Worm (Caenorhabditis elegans): ENCODE measurements around the gene F41C6.7.

DNA sequence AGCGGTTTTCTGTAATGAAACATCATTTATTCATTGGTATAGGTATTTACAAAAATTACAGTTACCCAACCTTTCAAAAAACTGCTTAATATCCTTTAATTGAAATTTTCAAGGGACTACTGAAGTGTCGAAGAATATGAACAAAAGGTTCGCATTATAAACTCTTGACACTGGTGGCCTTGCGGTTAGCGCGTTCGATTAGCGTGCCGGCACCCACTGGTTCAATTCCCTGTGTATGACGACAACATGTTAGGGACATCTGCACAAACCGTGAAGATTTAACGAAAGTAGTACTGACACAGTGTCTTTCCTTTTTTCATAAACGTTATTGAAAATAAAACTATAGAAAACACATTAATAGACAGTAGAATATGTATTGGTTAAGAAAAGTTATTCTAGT lies 17.4 kb downstream of the F41C6.7 start:
- peak; percentile 47 for TF ChIP-seq egl-27 (tag; optimal IDR thresholded peaks at IDR 0.05)
- no peak for TF ChIP-seq ztf-11 (tag; optimal IDR thresholded peaks at IDR 0.05)
- peak; percentile 59 for TF ChIP-seq fos-1 (tag; optimal IDR thresholded peaks at IDR 0.05)
- no peak for TF ChIP-seq nhr-23 (tag; optimal IDR thresholded peaks at IDR 0.05)
- TF ChIP-seq blmp-1 (tag; optimal IDR thresholded peaks at IDR 0.05; ENCODE audit: insufficient read depth), result no peak

Data from whole organism, L2 larva.